Fruit fly (Drosophila melanogaster) whole organism, prepupa: Measurements from ENCODE around the gene CG46525.
A peak's percentile ranks its signal among the peaks of the same experiment; 100 is the strongest.

Experiments used
- Blimp-1 ChIP-seq: fragments of 200-800 bp; sonication (Bioruptor generic); optimal IDR thresholded peaks from 3 replicates; lab custom pipeline; 2017; ENCODE audit warnings: missing biosample characterization, missing genetic modification characterization, mild to moderate bottlenecking, moderate library complexity, missing genetic modification reagents
- CG10631 ChIP-seq: fragments of 200-800 bp; sonication (Bioruptor generic); optimal IDR thresholded peaks from 2 replicates; lab custom pipeline; 2016; ENCODE audit warnings: missing biosample characterization, missing genetic modification characterization
- CG10669 ChIP-seq: fragments of 200-800 bp; sonication (Bioruptor generic); optimal IDR thresholded peaks from 3 replicates; lab custom pipeline; 2018; ENCODE audit warnings: missing biosample characterization, mild to moderate bottlenecking, missing genetic modification characterization, moderate library complexity
- CG11294 ChIP-seq: fragments of 200-800 bp; sonication (Bioruptor generic); IDR thresholded peaks from 2 replicates; pipeline ENCODE4 v1.3.6; 2022; ENCODE audit warnings: missing biosample characterization, missing genetic modification characterization
- CG11902 ChIP-seq: fragments of 200-800 bp; sonication (Bioruptor generic); optimal IDR thresholded peaks from 3 replicates; lab custom pipeline; 2016; ENCODE audit warnings: missing biosample characterization, missing genetic modification characterization
- CG1621 ChIP-seq: fragments of 200-800 bp; sonication (Bioruptor generic); optimal IDR thresholded peaks from 3 replicates; lab custom pipeline; 2018; ENCODE audit warnings: missing biosample characterization, mild to moderate bottlenecking, missing genetic modification characterization
- CG16779 ChIP-seq: fragments of 200-800 bp; sonication (Bioruptor generic); optimal IDR thresholded peaks from 3 replicates; lab custom pipeline; 2017; ENCODE audit warnings: missing biosample characterization, mild to moderate bottlenecking, missing genetic modification characterization
- CG3032 ChIP-seq: fragments of 200-800 bp; optimal IDR thresholded peaks from 2 replicates; lab custom pipeline; 2019; ENCODE audit warnings: missing biosample characterization, mild to moderate bottlenecking, missing genetic modification characterization, moderate library complexity
- CG31627 ChIP-seq: fragments of 200-800 bp; sonication (Bioruptor generic); optimal IDR thresholded peaks from 3 replicates; lab custom pipeline; 2016; ENCODE audit warnings: missing biosample characterization, missing genetic modification characterization
- CG32006 ChIP-seq: fragments of 200-800 bp; sonication (Bioruptor generic); optimal IDR thresholded peaks from 3 replicates; lab custom pipeline; 2017; ENCODE audit warnings: missing biosample characterization, mild to moderate bottlenecking, missing genetic modification characterization
- CG34406 ChIP-seq: fragments of 200-800 bp; sonication (Bioruptor generic); optimal IDR thresholded peaks from 3 replicates; lab custom pipeline; 2016; ENCODE audit warnings: missing biosample characterization, missing genetic modification characterization
- CG3919 ChIP-seq: fragments of 200-800 bp; sonication (Bioruptor generic); optimal IDR thresholded peaks from 3 replicates; lab custom pipeline; 2016; ENCODE audit warnings: missing biosample characterization, missing genetic modification characterization
- CG4318 ChIP-seq: fragments of 200-800 bp; sonication (Bioruptor generic); optimal IDR thresholded peaks from 3 replicates; lab custom pipeline; 2017; ENCODE audit warnings: missing biosample characterization, mild to moderate bottlenecking, missing genetic modification characterization
- CG6163 ChIP-seq: fragments of 200-800 bp; sonication (Bioruptor generic); IDR thresholded peaks from 3 replicates; pipeline ENCODE4 v1.3.6; 2022; ENCODE audit warnings: missing biosample characterization, missing genetic modification characterization
- CG6276 ChIP-seq: fragments of 200-800 bp; sonication (Bioruptor generic); optimal IDR thresholded peaks from 2 replicates; lab custom pipeline; 2017; ENCODE audit warnings: missing biosample characterization, mild to moderate bottlenecking, missing genetic modification characterization
- CG6792 ChIP-seq: fragments of 200-800 bp; sonication (Bioruptor generic); optimal IDR thresholded peaks from 3 replicates; lab custom pipeline; 2016; ENCODE audit warnings: missing biosample characterization, missing genetic modification characterization
- CG6808 ChIP-seq: fragments of 200-800 bp; sonication (Bioruptor generic); optimal IDR thresholded peaks from 3 replicates; lab custom pipeline; 2017; ENCODE audit warnings: missing biosample characterization, missing genetic modification characterization, mild to moderate bottlenecking, moderate library complexity, missing genetic modification reagents
- CG6854 ChIP-seq: fragments of 200-800 bp; sonication (Bioruptor generic); optimal IDR thresholded peaks from 2 replicates; lab custom pipeline; 2017; ENCODE audit warnings: missing biosample characterization, mild to moderate bottlenecking, missing genetic modification characterization
- CG7368 ChIP-seq: fragments of 200-800 bp; sonication (Bioruptor generic); optimal IDR thresholded peaks from 3 replicates; lab custom pipeline; 2016; ENCODE audit warnings: missing biosample characterization, missing genetic modification characterization
- CG8119 ChIP-seq: fragments of 200-800 bp; sonication (Bioruptor generic); IDR thresholded peaks from 3 replicates; pipeline ENCODE4 v1.3.6; 2022; ENCODE audit warnings: missing biosample characterization, missing genetic modification characterization
- CG8319 ChIP-seq: fragments of 200-800 bp; sonication (Bioruptor generic); optimal IDR thresholded peaks from 3 replicates; lab custom pipeline; 2016; ENCODE audit warnings: missing biosample characterization, missing genetic modification characterization
- CG9139 ChIP-seq: fragments of 200-800 bp; sonication (Bioruptor generic); optimal IDR thresholded peaks from 3 replicates; lab custom pipeline; 2017; ENCODE audit warnings: missing biosample characterization, mild to moderate bottlenecking, missing genetic modification characterization
- Ets21C ChIP-seq: fragments of 200-800 bp; sonication (Bioruptor generic); optimal IDR thresholded peaks from 3 replicates; lab custom pipeline; 2016; ENCODE audit warnings: missing biosample characterization, missing genetic modification characterization
- Ets96B ChIP-seq: fragments of 200-800 bp; optimal IDR thresholded peaks from 2 replicates; lab custom pipeline; 2019; ENCODE audit warnings: missing biosample characterization, mild to moderate bottlenecking, missing genetic modification characterization, moderate library complexity
- Gug ChIP-seq: fragments of 200-800 bp; sonication (Bioruptor generic); IDR thresholded peaks from 2 replicates; pipeline ENCODE4 v1.3.6; 2022; ENCODE audit warnings: missing biosample characterization, missing genetic modification characterization
- Hr38 ChIP-seq: sonication (Bioruptor generic); optimal IDR thresholded peaks from 2 replicates; lab custom pipeline; 2016; ENCODE audit warnings: missing biosample characterization, missing genetic modification characterization
- Hr39 ChIP-seq: fragments of 200-800 bp; sonication (Bioruptor generic); optimal IDR thresholded peaks from 2 replicates; lab custom pipeline; 2016; ENCODE audit warnings: missing biosample characterization, missing genetic modification characterization
- Hr4 ChIP-seq: fragments of 200-800 bp; sonication (Bioruptor generic); optimal IDR thresholded peaks from 3 replicates; lab custom pipeline; 2016; ENCODE audit warnings: missing biosample characterization, missing genetic modification characterization
- Met ChIP-seq: fragments of 200-800 bp; sonication (Bioruptor generic); optimal IDR thresholded peaks from 3 replicates; lab custom pipeline; 2016; ENCODE audit warnings: missing biosample characterization, missing genetic modification characterization
- Smox ChIP-seq: fragments of 200-800 bp; sonication (Bioruptor generic); optimal IDR thresholded peaks from 3 replicates; lab custom pipeline; 2016; ENCODE audit warnings: missing biosample characterization, missing genetic modification characterization
- Sox102F ChIP-seq: fragments of 200-800 bp; sonication (Bioruptor generic); optimal IDR thresholded peaks from 2 replicates; lab custom pipeline; 2016; ENCODE audit warnings: missing biosample characterization, mild to moderate bottlenecking, missing genetic modification characterization
- achi ChIP-seq: fragments of 200-800 bp; sonication (Bioruptor generic); optimal IDR thresholded peaks from 3 replicates; lab custom pipeline; 2016; ENCODE audit warnings: missing biosample characterization, missing genetic modification characterization
- dsx ChIP-seq: fragments of 200-800 bp; optimal IDR thresholded peaks from 3 replicates; lab custom pipeline; 2019; ENCODE audit warnings: missing biosample characterization, mild to moderate bottlenecking, missing genetic modification characterization, moderate library complexity; ENCODE audit not compliant: poor library complexity, severe bottlenecking
- eg ChIP-seq: fragments of 200-800 bp; sonication (Bioruptor generic); IDR thresholded peaks from 3 replicates; pipeline ENCODE4 v1.3.6; 2022; ENCODE audit warnings: missing biosample characterization, missing genetic modification characterization
- esn ChIP-seq: fragments of 200-800 bp; sonication (Bioruptor generic); optimal IDR thresholded peaks from 2 replicates; lab custom pipeline; 2016; ENCODE audit warnings: missing biosample characterization, mild to moderate bottlenecking, missing genetic modification characterization, moderate library complexity
- fd85E ChIP-seq: fragments of 200-800 bp; sonication (Bioruptor generic); optimal IDR thresholded peaks from 3 replicates; lab custom pipeline; 2016; ENCODE audit warnings: missing biosample characterization, missing genetic modification characterization
- lz ChIP-seq: fragments of 200-800 bp; sonication (Bioruptor generic); optimal IDR thresholded peaks from 3 replicates; lab custom pipeline; 2016; ENCODE audit warnings: missing biosample characterization, missing genetic modification characterization
- net ChIP-seq: fragments of 200-800 bp; sonication (Bioruptor generic); optimal IDR thresholded peaks from 3 replicates; lab custom pipeline; 2016; ENCODE audit warnings: missing biosample characterization, missing genetic modification characterization
- salr ChIP-seq, 2 experiments: fragments of 200-800 bp; sonication (Bioruptor generic); optimal IDR thresholded peaks; 3 replicates each; lab custom pipeline; 2016 to 2018; ENCODE audit warnings: missing biosample characterization in 2 of 2, missing genetic modification characterization in 2 of 2, mild to moderate bottlenecking in 1 of 2
- spab ChIP-seq: fragments of 200-800 bp; sonication (Bioruptor generic); optimal IDR thresholded peaks from 2 replicates; lab custom pipeline; 2017; ENCODE audit warnings: missing biosample characterization, mild to moderate bottlenecking, missing genetic modification characterization, missing genetic modification reagents
- ss ChIP-seq, 2 experiments: fragments of 200-800 bp; sonication (Bioruptor generic); optimal IDR thresholded peaks; 2 replicates in 1 of 2; 3 replicates in 1 of 2; lab custom pipeline; 2017 to 2018; ENCODE audit warnings: mild to moderate bottlenecking in 2 of 2, missing biosample characterization in 2 of 2, missing genetic modification characterization in 2 of 2, moderate library complexity in 1 of 2
- svp ChIP-seq: fragments of 200-800 bp; sonication (Bioruptor generic); peaks from one replicate; lab custom pipeline; 2016; ENCODE audit warnings: missing biosample characterization, missing genetic modification characterization
- topi ChIP-seq: fragments of 200-800 bp; sonication (Bioruptor generic); optimal IDR thresholded peaks from 3 replicates; lab custom pipeline; 2016; ENCODE audit warnings: missing biosample characterization, missing genetic modification characterization

The CG46525 gene

dm6 chr3L:17475979-17476393 lies 966 bp downstream of the CG46525 start, which contains the start of gene CG34250 (continued):
- TF ChIP-seq CG3032 (tag; lab: Kevin White, UChicago) (peak; percentile 19), Hr39 (GFP tag; lab: Kevin White, UChicago) (peak; percentile 5)

dm6 chr3L:17476496-17476895 lies 1.5 kb downstream of the CG46525 start:
- no peak for TF ChIP-seq CG7368 (GFP tag; lab: Kevin White, UChicago)

dm6 chr3L:17478826-17479225 lies 3.8 kb downstream of the CG46525 start, which contains the start of the genes CG13733 and qjt:
CG13733 (minus strand) TSS chr3L:17478926.
qjt (plus strand) TSS chr3L:17479096.
- TF ChIP-seq CG31627 (GFP tag; lab: Kevin White, UChicago) (no peak), CG8319 (no peak), Ets96B (tag; lab: Kevin White, UChicago) (no peak), Hr38 (GFP tag; lab: Kevin White, UChicago) (no peak), CG4318 (GFP tag; lab: Kevin White, UChicago) (no peak), Blimp-1 (GFP tag; lab: Kevin White, UChicago) (no peak), CG11294 (GFP tag; lab: Robert Waterston, UW) (no peak)

- TF ChIP-seq Smox (GFP tag; lab: Kevin White, UChicago) (peak; percentile 66), fd85E (GFP tag; lab: Kevin White, UChicago) (peak; percentile 44), CG6792 (peak; percentile 63), Sox102F (GFP tag; lab: Kevin White, UChicago) (peak; percentile 57), CG3032 (tag; lab: Kevin White, UChicago) (peak; percentile 3), ss (GFP tag; optimal IDR thresholded peaks at IDR 0.05; lab: Kevin White, UChicago) (peak in 1 of 2 experiments; percentile 80), Gug (GFP tag; lab: Robert Waterston, UW) (no peak; the same call in none of the 2 replicates), Hr4 (GFP tag; lab: Kevin White, UChicago) (peak; percentile 62), Ets21C (GFP tag; lab: Kevin White, UChicago) (peak; percentile 2), CG34406 (GFP tag; lab: Kevin White, UChicago) (peak; percentile 47), esn (GFP tag; lab: Kevin White, UChicago) (peak; percentile 67), topi (GFP tag; lab: Kevin White, UChicago) (peak; percentile 53), CG7368 (GFP tag; lab: Kevin White, UChicago) (peak; percentile 72), spab (no peak), CG10669 (GFP tag; lab: Kevin White, UChicago) (peak; percentile 50), Hr39 (GFP tag; lab: Kevin White, UChicago) (peak; percentile 34), CG8319 (no peak), lz (GFP tag; lab: Kevin White, UChicago) (peak; percentile 48), achi (GFP tag; lab: Kevin White, UChicago) (peak; percentile 49), CG6276 (GFP tag; lab: Kevin White, UChicago) (peak; percentile 50), CG8119 (GFP tag; lab: Robert Waterston, UW) (peak; percentile 57; the same call in 2 of the 3 replicates), CG11902 (GFP tag; lab: Kevin White, UChicago) (no peak), CG9139 (GFP tag; lab: Kevin White, UChicago) (peak; percentile 68), CG11294 (GFP tag; lab: Robert Waterston, UW) (no peak; the same call in none of the 2 replicates), CG6808 (GFP tag; lab: Kevin White, UChicago) (peak; percentile 70), CG1621 (tag; lab: Kevin White, UChicago) (peak; percentile 62), CG10631 (GFP tag; lab: Kevin White, UChicago) (peak; percentile 23), CG32006 (peak; percentile 66), dsx (GFP tag; lab: Kevin White, UChicago) (peak; percentile 49), CG6163 (GFP tag; lab: Robert Waterston, UW) (peak; percentile 64; the same call in 2 of the 3 replicates), Ets96B (tag; lab: Kevin White, UChicago) (peak; percentile 21), svp (GFP tag; lab: Kevin White, UChicago) (peak; percentile 87), salr (GFP tag; optimal IDR thresholded peaks at IDR 0.05; lab: Kevin White, UChicago) (peak; percentile 45 to 63), eg (peak; percentile 45; the same call in 2 of the 3 replicates), net (peak; percentile 51), CG6854 (peak; percentile 84), CG3919 (GFP tag; lab: Kevin White, UChicago) (peak; percentile 56), CG16779 (no peak), Met (GFP tag; lab: Kevin White, UChicago) (peak; percentile 70)
These were observed 10.3 kb downstream of the CG46525 start for dm6 chr3L:17485280-17485792.
